Worm (Caenorhabditis elegans): ENCODE data around the gene Y41G9A.10.

DNA sequence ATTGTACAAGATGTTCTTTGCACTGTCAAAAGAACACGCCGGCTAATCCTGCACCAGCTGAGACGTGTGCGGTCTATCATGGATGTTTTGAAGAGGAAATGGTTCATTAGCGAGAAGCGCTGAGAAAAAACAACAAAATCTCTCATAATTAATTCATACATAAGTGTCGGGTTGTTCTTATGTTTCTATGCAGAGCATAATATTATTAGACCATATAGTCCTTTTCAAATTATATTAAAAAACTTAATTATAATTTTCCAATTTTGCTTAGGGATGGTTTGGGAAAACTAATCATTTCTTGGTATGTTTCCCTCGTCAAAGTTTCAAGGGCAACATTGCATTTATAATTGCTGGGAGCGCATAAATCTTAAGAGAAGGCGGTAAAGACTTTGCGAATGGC, 24.6 kb downstream of the Y41G9A.10 start:
- TF ChIP-seq isw-1 (GFP tag; IDR thresholded peaks at IDR 0.05) (no peak), fkh-8 (tag; optimal IDR thresholded peaks at IDR 0.05) (no peak), snpc-4 (tag; optimal IDR thresholded peaks at IDR 0.05) (no peak), blmp-1 (tag; optimal IDR thresholded peaks at IDR 0.05) (no peak), elt-2 (tag; optimal IDR thresholded peaks at IDR 0.05) (no peak), grh-1 (GFP tag; IDR thresholded peaks at IDR 0.05) (no peak), fkh-4 (tag; optimal IDR thresholded peaks at IDR 0.05; ENCODE audit: borderline replicate concordance) (no peak), unc-86 (tag; optimal IDR thresholded peaks at IDR 0.05) (no peak), lir-3 (tag; optimal IDR thresholded peaks at IDR 0.05; ENCODE audit: poor library complexity) (no peak), zip-4 (GFP tag; optimal IDR thresholded peaks at IDR 0.05) (no peak), nhr-76 (tag; optimal IDR thresholded peaks at IDR 0.05) (no peak)
